Fruit fly (Drosophila melanogaster) whole organism, wandering third instar larva: Measurements from ENCODE around the gene Uqcc1.

Experiments used
- CG32264 ChIP-seq: fragments of 200-800 bp; sonication (Bioruptor generic); optimal IDR thresholded peaks from 2 replicates; lab custom pipeline; 2016; ENCODE audit warnings: missing biosample characterization, missing genetic modification characterization
- Dif ChIP-seq: fragments of 200-275, 200-300 bp; sonication (Bioruptor generic); optimal IDR thresholded peaks from 2 replicates; lab custom pipeline; 2018; ENCODE audit warnings: missing biosample characterization, missing genetic modification characterization; ENCODE audit not compliant: partially characterized antibody
- HLH106 ChIP-seq: fragments of 200-800 bp; optimal IDR thresholded peaks from 3 replicates; lab custom pipeline; 2019; ENCODE audit warnings: missing biosample characterization, mild to moderate bottlenecking, missing genetic modification characterization, moderate library complexity
- Hr78 ChIP-seq: fragments of >200 bp; optimal IDR thresholded peaks from 2 replicates; lab custom pipeline; 2017; ENCODE audit warnings: missing biosample characterization, missing genetic modification characterization
- dl ChIP-seq, 2 experiments: fragments of 175-275, 200-275 bp in 1 of 2; fragments of 200-275 bp in 1 of 2; sonication (Bioruptor generic); optimal IDR thresholded peaks; lab custom pipeline; 2018; ENCODE audit warnings: mild to moderate bottlenecking in 2 of 2, missing biosample characterization in 2 of 2, missing genetic modification characterization in 2 of 2, moderate library complexity in 2 of 2; ENCODE audit not compliant: partially characterized antibody in 2 of 2, insufficient read depth in 1 of 2
- psq ChIP-seq: fragments of 200-800 bp; sonication (Bioruptor generic); optimal IDR thresholded peaks from 3 replicates; lab custom pipeline; 2017; ENCODE audit warnings: missing biosample characterization, mild to moderate bottlenecking, missing genetic modification characterization, moderate library complexity
- rgr ChIP-seq: fragments of 200-800 bp; sonication (Bioruptor generic); optimal IDR thresholded peaks from 3 replicates; lab custom pipeline; 2016; ENCODE audit warnings: missing biosample characterization, mild to moderate bottlenecking, missing genetic modification characterization

dm6 chr3L:6943948-6944319 lies 14.0 kb downstream of the Uqcc1 start:
- TF ChIP-seq dl (GFP tag; optimal IDR thresholded peaks at IDR 0.05; lab: Kevin White, UChicago; ENCODE audit: insufficient read depth in 1 of 2, partially characterized antibody in 2 of 2) (no peak), Dif (GFP tag; lab: Kevin White, UChicago) (no peak), Hr78 (GFP tag; lab: Kevin White, UChicago) (no peak), rgr (GFP tag; lab: Kevin White, UChicago) (no peak), HLH106 (tag; lab: Kevin White, UChicago) (no peak), psq (no peak), CG32264 (no peak)
